Worm (Caenorhabditis elegans) whole organism, L4 larva: ENCODE results near the gene F42D1.4.

Experiments used
- F26F4.8 ChIP-seq: fragments of 200-800 bp; sonication (Bioruptor generic); conservative IDR thresholded peaks from 2 replicates; pipeline ENCODE4 v1.3.6; 2022; ENCODE audit warnings: missing genetic modification characterization, missing compliant biosample characterization
- F37D6.2 ChIP-seq: sonication (generic microtip); optimal IDR thresholded peaks from 2 replicates; lab custom pipeline; 2016; ENCODE audit warnings: mild to moderate bottlenecking, missing genetic modification characterization, missing compliant biosample characterization
- R02D3.7 ChIP-seq: fragments of 150-350 bp; sonication (generic microtip); optimal IDR thresholded peaks from 3 replicates; lab custom pipeline; 2014; ENCODE audit warnings: missing biosample characterization, missing genetic modification characterization
- Y48G9A.11 ChIP-seq: fragments of 200-800 bp; sonication (Bioruptor generic); IDR thresholded peaks from 2 replicates; pipeline ENCODE4 v1.3.6; 2022; ENCODE audit warnings: missing genetic modification reagents, missing genetic modification characterization, missing compliant biosample characterization
- Y75B8A.6 ChIP-seq: fragments of 200-800 bp; sonication (Bioruptor generic); IDR thresholded peaks from 2 replicates; pipeline ENCODE4 v1.3.6; 2022; ENCODE audit warnings: missing genetic modification reagents, missing genetic modification characterization, missing compliant biosample characterization
- ZK337.2 ChIP-seq: fragments of 200-800 bp; sonication (Bioruptor generic); IDR thresholded peaks from 2 replicates; pipeline ENCODE4 v1.3.6; 2022; ENCODE audit warnings: missing genetic modification reagents, missing genetic modification characterization, missing compliant biosample characterization
- ZK546.5 ChIP-seq, 2 experiments: sonication (generic microtip); optimal IDR thresholded peaks; 2 replicates each; lab custom pipeline; 2017; ENCODE audit warnings: missing biosample characterization in 2 of 2, missing genetic modification characterization in 2 of 2
- aha-1 ChIP-seq: fragments of 150-350 bp; peaks from one replicate; lab custom pipeline; 2014; ENCODE audit warnings: missing biosample characterization, missing genetic modification characterization
- ama-1 ChIP-seq: fragments of 150-350 bp; optimal IDR thresholded peaks from 2 replicates; lab custom pipeline; 2014; ENCODE audit warnings: inconsistent platforms, mixed read lengths
- arid-1 ChIP-seq: fragments of 200-800 bp; sonication (Bioruptor generic); conservative IDR thresholded peaks from 2 replicates; pipeline ENCODE4 v1.3.6; 2022; ENCODE audit warnings: missing genetic modification reagents, missing genetic modification characterization, missing compliant biosample characterization
- attf-4 ChIP-seq: sonication (generic microtip); optimal IDR thresholded peaks from 3 replicates; lab custom pipeline; 2017; ENCODE audit warnings: missing biosample characterization, missing genetic modification characterization
- ceh-20 ChIP-seq: fragments of 200-800 bp; sonication (Bioruptor generic); IDR thresholded peaks from 2 replicates; pipeline ENCODE4 v1.3.6; 2022; ENCODE audit warnings: missing genetic modification reagents, missing genetic modification characterization, missing compliant biosample characterization
- ceh-28 ChIP-seq: fragments of 150-350 bp; optimal IDR thresholded peaks from 2 replicates; lab custom pipeline; 2014; ENCODE audit warnings: missing biosample characterization, missing genetic modification reagents, missing genetic modification characterization
- ceh-44 ChIP-seq: fragments of 200-800 bp; sonication (Bioruptor generic); IDR thresholded peaks from 2 replicates; pipeline ENCODE4 v1.3.6; 2022; ENCODE audit warnings: missing genetic modification reagents, missing genetic modification characterization, missing compliant biosample characterization
- ceh-82 ChIP-seq: sonication (generic microtip); optimal IDR thresholded peaks from 2 replicates; lab custom pipeline; 2017; ENCODE audit warnings: missing biosample characterization, missing genetic modification characterization
- ctbp-1 ChIP-seq: fragments of 200-800 bp; sonication (Bioruptor generic); IDR thresholded peaks from 2 replicates; pipeline ENCODE4 v1.3.6; 2022; ENCODE audit warnings: missing genetic modification reagents, missing genetic modification characterization, missing compliant biosample characterization
- daf-19 ChIP-seq: fragments of 200-800 bp; sonication (Bioruptor generic); conservative IDR thresholded peaks from 2 replicates; pipeline ENCODE4 v1.3.6; 2022; ENCODE audit warnings: missing genetic modification characterization, missing compliant biosample characterization
- daf-8 ChIP-seq: fragments of 200-800 bp; sonication (Bioruptor generic); IDR thresholded peaks from 2 replicates; pipeline ENCODE4 v1.3.6; 2022; ENCODE audit warnings: missing genetic modification characterization, missing compliant biosample characterization
- dmd-6 ChIP-seq: fragments of 200-800 bp; sonication (Bioruptor generic); IDR thresholded peaks from 2 replicates; pipeline ENCODE4 v1.3.6; 2022; ENCODE audit warnings: missing genetic modification reagents, missing genetic modification characterization, missing compliant biosample characterization
- dmd-9 ChIP-seq: fragments of 200-800 bp; sonication (Bioruptor generic); IDR thresholded peaks from 2 replicates; pipeline ENCODE4 v1.3.6; 2022; ENCODE audit warnings: missing genetic modification reagents, missing genetic modification characterization, missing compliant biosample characterization
- dpl-1 ChIP-seq: fragments of 150-350 bp; optimal IDR thresholded peaks from 2 replicates; lab custom pipeline; 2014; ENCODE audit warnings: missing biosample characterization, missing genetic modification reagents, missing genetic modification characterization
- duxl-1 ChIP-seq: sonication (generic microtip); optimal IDR thresholded peaks from 2 replicates; lab custom pipeline; 2016; ENCODE audit warnings: mild to moderate bottlenecking, missing genetic modification characterization, moderate library complexity, missing compliant biosample characterization; ENCODE audit not compliant: poor library complexity
- dve-1 ChIP-seq: sonication (generic microtip); optimal IDR thresholded peaks from 2 replicates; lab custom pipeline; 2017; ENCODE audit warnings: antibody characterized with exemption, mild to moderate bottlenecking, missing genetic modification characterization, missing compliant biosample characterization; ENCODE audit not compliant: insufficient read depth
- gei-8 ChIP-seq: fragments of 200-800 bp; sonication (Bioruptor generic); optimal IDR thresholded peaks from 2 replicates; lab custom pipeline; 2018; ENCODE audit warnings: mild to moderate bottlenecking, missing genetic modification characterization, missing compliant biosample characterization
- hlh-11 ChIP-seq: fragments of 200-800 bp; sonication (Bioruptor generic); optimal IDR thresholded peaks from 2 replicates; lab custom pipeline; 2018; ENCODE audit warnings: mild to moderate bottlenecking, missing genetic modification characterization, missing compliant biosample characterization
- jun-1 ChIP-seq: fragments of 150-350 bp; optimal IDR thresholded peaks from 2 replicates; lab custom pipeline; 2014; ENCODE audit warnings: missing biosample characterization, missing genetic modification reagents, missing genetic modification characterization
- lin-1 ChIP-seq: fragments of 200-800 bp; sonication (Bioruptor generic); IDR thresholded peaks from 2 replicates; pipeline ENCODE4 v1.3.6; 2022; ENCODE audit warnings: missing genetic modification reagents, missing genetic modification characterization, missing compliant biosample characterization
- lin-39 ChIP-seq: fragments of 150-350 bp; optimal IDR thresholded peaks from 2 replicates; lab custom pipeline; 2014; ENCODE audit warnings: missing biosample characterization, missing genetic modification reagents, missing genetic modification characterization
- lir-3 ChIP-seq: sonication (generic microtip); optimal IDR thresholded peaks from 2 replicates; lab custom pipeline; 2016; ENCODE audit warnings: mild to moderate bottlenecking, missing genetic modification characterization, missing compliant biosample characterization
- lsy-2 ChIP-seq, 2 experiments: fragments of 150-350 bp in 1 of 2; sonication (generic microtip) in 1 of 2; optimal IDR thresholded peaks; 2 replicates each; lab custom pipeline; 2014 to 2017; ENCODE audit warnings: missing biosample characterization in 2 of 2, missing genetic modification characterization in 2 of 2
- mdt-29 ChIP-seq: fragments of 200-800 bp; sonication (Bioruptor generic); IDR thresholded peaks from 2 replicates; pipeline ENCODE4 v1.3.6; 2022; ENCODE audit warnings: missing genetic modification reagents, missing genetic modification characterization, missing compliant biosample characterization
- mep-1 ChIP-seq: fragments of 150-350 bp; sonication (generic microtip); optimal IDR thresholded peaks from 3 replicates; lab custom pipeline; 2014; ENCODE audit warnings: missing biosample characterization, missing genetic modification characterization
- nhr-10 ChIP-seq: fragments of 150-350 bp; optimal IDR thresholded peaks from 2 replicates; lab custom pipeline; 2014; ENCODE audit warnings: missing biosample characterization, missing genetic modification characterization
- nhr-11 ChIP-seq: fragments of 150-350 bp; optimal IDR thresholded peaks from 2 replicates; lab custom pipeline; 2014; ENCODE audit warnings: missing biosample characterization, missing genetic modification characterization
- nhr-237 ChIP-seq: sonication (generic microtip); optimal IDR thresholded peaks from 2 replicates; lab custom pipeline; 2017; ENCODE audit warnings: missing biosample characterization, missing genetic modification characterization
- nhr-25 ChIP-seq: sonication (generic microtip); optimal IDR thresholded peaks from 2 replicates; lab custom pipeline; 2017; ENCODE audit warnings: missing genetic modification characterization, mild to moderate bottlenecking, missing compliant biosample characterization, antibody characterized with exemption, moderate library complexity, borderline replicate concordance; ENCODE audit not compliant: insufficient read depth
- nhr-28 ChIP-seq: fragments of 150-350 bp; optimal IDR thresholded peaks from 2 replicates; lab custom pipeline; 2014; ENCODE audit warnings: missing biosample characterization, missing genetic modification characterization
- nhr-42 ChIP-seq: fragments of 200-800 bp; sonication (Bioruptor generic); IDR thresholded peaks from 2 replicates; pipeline ENCODE4 v1.3.6; 2022; ENCODE audit warnings: missing genetic modification characterization, missing compliant biosample characterization
- nhr-48 ChIP-seq: sonication (generic microtip); optimal IDR thresholded peaks from 2 replicates; lab custom pipeline; 2016; ENCODE audit warnings: mild to moderate bottlenecking, missing genetic modification characterization, missing compliant biosample characterization
- nhr-76 ChIP-seq: fragments of 150-350 bp; optimal IDR thresholded peaks from 2 replicates; lab custom pipeline; 2014; ENCODE audit warnings: missing biosample characterization, missing genetic modification characterization
- pha-4 ChIP-seq, 2 experiments: fragments of 150-350 bp in 1 of 2; fragments of 200-800 bp in 1 of 2; sonication (Bioruptor generic) in 1 of 2; IDR thresholded peaks in 1 of 2; optimal IDR thresholded peaks in 1 of 2; 2 replicates each; pipeline versions ENCODE4 v1.3.6 to Lab custom; 2014 to 2022; ENCODE audit warnings: missing genetic modification characterization in 2 of 2, missing genetic modification reagents in 2 of 2, missing biosample characterization in 1 of 2, missing compliant biosample characterization in 1 of 2
- saeg-2 ChIP-seq: fragments of 200-800 bp; sonication (Bioruptor generic); IDR thresholded peaks from 2 replicates; pipeline ENCODE4 v1.3.6; 2022; ENCODE audit warnings: missing genetic modification reagents, missing genetic modification characterization, missing compliant biosample characterization
- set-16 ChIP-seq: fragments of 200-800 bp; sonication (Bioruptor generic); IDR thresholded peaks from 2 replicates; pipeline ENCODE4 v1.3.6; 2022; ENCODE audit warnings: missing genetic modification reagents, missing genetic modification characterization, missing compliant biosample characterization
- snpc-1.2 ChIP-seq: fragments of 200-800 bp; sonication (Bioruptor generic); IDR thresholded peaks from 2 replicates; pipeline ENCODE4 v1.3.6; 2022; ENCODE audit warnings: missing genetic modification reagents, missing genetic modification characterization, missing compliant biosample characterization
- spr-3 ChIP-seq: fragments of 200-800 bp; sonication (Bioruptor generic); optimal IDR thresholded peaks from 2 replicates; lab custom pipeline; 2018; ENCODE audit warnings: mild to moderate bottlenecking, missing genetic modification characterization, missing compliant biosample characterization
- unc-130 ChIP-seq: sonication (generic microtip); optimal IDR thresholded peaks from 2 replicates; lab custom pipeline; 2016; ENCODE audit warnings: missing genetic modification reagents, missing genetic modification characterization, missing compliant biosample characterization
- unc-39 ChIP-seq: sonication (generic microtip); optimal IDR thresholded peaks from 2 replicates; lab custom pipeline; 2017; ENCODE audit warnings: missing biosample characterization, missing genetic modification characterization
- vab-7 ChIP-seq: fragments of 200-800 bp; sonication (Bioruptor generic); IDR thresholded peaks from 2 replicates; pipeline ENCODE4 v1.3.6; 2022; ENCODE audit warnings: missing genetic modification reagents, missing genetic modification characterization, missing compliant biosample characterization
- zip-11 ChIP-seq: fragments of 200-800 bp; sonication (Bioruptor generic); IDR thresholded peaks from 2 replicates; pipeline ENCODE4 v1.3.6; 2022; ENCODE audit warnings: missing genetic modification characterization, missing compliant biosample characterization
- ztf-11 ChIP-seq: fragments of 150-350 bp; optimal IDR thresholded peaks from 2 replicates; lab custom pipeline; 2014; ENCODE audit warnings: missing biosample characterization, missing genetic modification characterization
- ztf-7 ChIP-seq: fragments of 150-350 bp; optimal IDR thresholded peaks from 2 replicates; lab custom pipeline; 2014; ENCODE audit warnings: missing biosample characterization, missing genetic modification characterization

Gene F42D1.4

DNA sequence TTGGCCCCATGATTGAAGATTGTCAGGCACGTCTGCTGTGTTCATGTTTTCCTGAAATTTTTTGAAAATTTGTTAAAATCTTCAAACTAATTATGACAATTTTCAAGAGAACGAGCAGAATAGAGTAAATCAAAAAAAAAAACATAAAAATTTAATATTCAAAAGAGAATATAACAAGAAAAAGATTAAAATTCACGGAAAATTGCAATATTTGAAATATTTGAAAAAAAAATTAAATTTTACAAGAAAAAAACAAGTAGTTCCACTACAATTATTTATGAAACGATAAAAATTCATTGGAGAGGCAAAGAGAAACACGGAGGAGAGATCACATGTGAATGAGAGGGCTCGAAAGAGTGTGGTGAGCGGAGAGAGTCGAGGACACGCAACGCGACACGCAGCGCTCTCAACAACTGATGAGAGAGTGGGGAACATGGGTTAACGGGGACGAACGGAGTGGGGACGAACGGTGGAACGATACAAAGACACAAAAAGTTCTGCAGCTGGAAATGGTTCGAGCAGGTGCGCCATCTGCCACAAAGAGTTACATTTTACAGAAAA, 17.5 kb downstream of the F42D1.4 start, which contains the start of gene mbk-1 (continued):
- TF ChIP-seq Y48G9A.11 (GFP tag; lab: Robert Waterston, UW) (no peak), duxl-1 (tag; lab: Kevin White, UChicago) (no peak), ztf-11 (no peak), ceh-28 (tag; lab: Kevin White, UChicago) (no peak), zip-11 (GFP tag; lab: Robert Waterston, UW) (no peak), spr-3 (GFP tag; lab: Kevin White, UChicago) (no peak), dve-1 (tag; lab: Kevin White, UChicago) (peak; percentile 85), nhr-42 (GFP tag; lab: Robert Waterston, UW) (0 out of 2 replicates have a peak, but pooled peaks have one; percentile 56), aha-1 (tag; lab: Kevin White, UChicago) (no peak), F37D6.2 (peak; percentile 5), ZK337.2 (GFP tag; lab: Robert Waterston, UW) (no peak), nhr-10 (tag; lab: Kevin White, UChicago) (no peak), dmd-9 (GFP tag; lab: Robert Waterston, UW) (no peak), mep-1 (peak; percentile 86), R02D3.7 (no peak), F26F4.8 (no peak), daf-19 (GFP tag; lab: Robert Waterston, UW) (no peak), unc-39 (tag; lab: Kevin White, UChicago) (no peak), nhr-76 (tag; lab: Kevin White, UChicago) (no peak), ceh-44 (GFP tag; lab: Robert Waterston, UW) (no peak), arid-1 (GFP tag; lab: Robert Waterston, UW) (peak; percentile 52; the same call in 1 of the 2 replicates), ztf-7 (tag; lab: Kevin White, UChicago) (peak; percentile 37), unc-130 (GFP tag; lab: Kevin White, UChicago) (no peak), lin-39 (no peak), ceh-82 (tag; lab: Kevin White, UChicago) (no peak), vab-7 (GFP tag; lab: Robert Waterston, UW) (no peak), lir-3 (tag; lab: Kevin White, UChicago) (no peak), Y75B8A.6 (GFP tag; lab: Robert Waterston, UW) (no peak), nhr-11 (peak; percentile 58), saeg-2 (GFP tag; lab: Robert Waterston, UW) (no peak), mdt-29 (no peak), nhr-28 (peak; percentile 91), jun-1 (tag; lab: Kevin White, UChicago) (no peak), hlh-11 (tag; lab: Kevin White, UChicago) (peak; percentile 93), nhr-237 (tag; lab: Kevin White, UChicago) (no peak), dmd-6 (GFP tag; lab: Robert Waterston, UW) (peak; percentile 75), ctbp-1 (GFP tag; lab: Robert Waterston, UW) (0 out of 2 replicates have a peak, but pooled peaks have one; percentile 26), nhr-48 (peak; percentile 46), set-16 (GFP tag; lab: Robert Waterston, UW) (no peak), nhr-25 (tag; lab: Kevin White, UChicago) (peak; percentile 36), lsy-2 (tag; optimal IDR thresholded peaks at IDR 0.05; lab: Kevin White, UChicago) (peak in 1 of 2 experiments; percentile 76), ZK546.5 (tag; optimal IDR thresholded peaks at IDR 0.05; lab: Kevin White, UChicago) (no peak), pha-4 (GFP tag; IDR thresholded peaks at IDR 0.05; lab: Robert Waterston, UW) (no peak), pha-4 (tag; optimal IDR thresholded peaks at IDR 0.05; lab: Kevin White, UChicago) (no peak), dpl-1 (GFP tag; lab: Kevin White, UChicago) (peak; percentile 33), ama-1 (lab: Kevin White, UChicago) (no peak), gei-8 (GFP tag; lab: Kevin White, UChicago) (no peak), lin-1 (GFP tag; lab: Robert Waterston, UW) (peak; percentile 75), attf-4 (no peak), snpc-1.2 (no peak), daf-8 (GFP tag; lab: Robert Waterston, UW) (no peak), ceh-20 (peak; percentile 70; the same call in 1 of the 2 replicates)
